Worm (Caenorhabditis elegans): ENCODE measurements around the gene dhs-6.
"Not testable (repeated sequence)": the region's sequence is repeated elsewhere in the genome, so short reads cannot be mapped to it uniquely, and the experiment has no call there.

DNA sequence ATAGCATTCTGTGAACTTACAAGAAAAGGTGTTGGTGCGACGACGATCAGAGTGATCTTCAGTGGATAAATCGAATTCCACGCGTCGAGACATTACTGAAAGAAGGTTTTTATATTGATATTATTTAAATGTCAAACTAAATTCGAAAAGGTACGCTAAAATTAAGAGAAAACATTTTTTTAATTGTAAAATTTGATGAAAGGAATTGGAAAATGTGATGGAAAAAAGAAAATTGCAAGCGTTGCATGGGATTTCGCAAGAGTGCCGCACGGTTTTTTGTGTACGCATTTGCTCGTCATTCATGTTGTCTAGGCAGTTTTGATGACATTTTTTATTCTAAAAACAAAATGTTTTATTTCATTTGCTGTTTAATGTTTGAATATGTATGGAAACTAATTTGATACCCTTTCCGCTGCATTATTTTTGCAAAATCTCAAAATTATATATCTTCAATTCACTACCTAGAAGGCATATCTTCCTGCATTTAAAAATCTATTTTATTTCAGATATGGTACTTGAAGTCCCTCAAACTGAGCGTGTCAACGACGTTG lies 11.8 kb upstream of the dhs-6 start, which contains the start of the genes F59E12.6 and npl-4.1:
- TF ChIP-seq ztf-11 (tag; optimal IDR thresholded peaks at IDR 0.05); ham-2 (GFP tag; optimal IDR thresholded peaks at IDR 0.05); bed-3 (GFP tag; optimal IDR thresholded peaks at IDR 0.05); unc-62 (GFP tag; optimal IDR thresholded peaks at IDR 0.05); lsy-2 (tag; optimal IDR thresholded peaks at IDR 0.05); unc-120 (tag; optimal IDR thresholded peaks at IDR 0.05; ENCODE audit: poor library complexity, severe bottlenecking); flh-1 (GFP tag; optimal IDR thresholded peaks at IDR 0.05); unc-39 (tag; optimal IDR thresholded peaks at IDR 0.05); hlh-1 (tag; optimal IDR thresholded peaks at IDR 0.05); nhr-28 (tag; optimal IDR thresholded peaks at IDR 0.05); zip-8 (tag; optimal IDR thresholded peaks at IDR 0.05): not testable (repeated sequence)

Measured in whole organism, mixed stage, embryonic.